Worm (Caenorhabditis elegans): ENCODE measurements around the gene men-1.

Gene men-1

DNA sequence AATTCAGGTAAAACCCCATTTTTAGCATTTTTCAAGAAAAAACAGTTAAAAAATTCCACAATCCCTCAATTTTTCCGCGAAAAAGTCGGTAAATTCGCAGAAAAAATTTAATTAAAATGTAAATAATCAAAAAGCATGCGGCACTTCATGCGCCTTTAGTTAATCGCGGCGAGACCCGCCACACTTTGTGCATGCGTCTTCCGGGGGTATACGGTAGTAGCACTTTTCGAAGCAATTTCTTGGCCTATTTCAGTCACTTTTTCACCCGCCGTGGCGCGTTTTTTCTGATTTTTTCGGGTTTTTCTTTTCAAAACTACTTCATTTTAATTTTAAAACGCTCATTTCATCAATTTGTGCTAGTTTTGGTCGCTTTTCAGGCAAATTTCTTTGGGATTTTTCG, 13.3 kb upstream of the men-1 start:
- TF ChIP-seq egl-5 (tag; optimal IDR thresholded peaks at IDR 0.05) (no peak), ceh-82 (tag; optimal IDR thresholded peaks at IDR 0.05) (no peak), ztf-11 (tag; optimal IDR thresholded peaks at IDR 0.05) (no peak), ztf-4 (tag; optimal IDR thresholded peaks at IDR 0.05) (no peak), sea-2 (GFP tag; optimal IDR thresholded peaks at IDR 0.05) (no peak), ceh-28 (tag; optimal IDR thresholded peaks at IDR 0.05) (no peak), unc-62 (GFP tag; optimal IDR thresholded peaks at IDR 0.05) (no peak), aly-2 (tag; optimal IDR thresholded peaks at IDR 0.05) (no peak), lin-39 (tag; optimal IDR thresholded peaks at IDR 0.05) (no peak), R02D3.7 (tag; optimal IDR thresholded peaks at IDR 0.05) (no peak), egl-27 (tag; optimal IDR thresholded peaks at IDR 0.05) (no peak), nhr-237 (tag; optimal IDR thresholded peaks at IDR 0.05) (no peak), tbx-2 (tag; optimal IDR thresholded peaks at IDR 0.05) (no peak)

- TF ChIP-seq skn-1 (tag; optimal IDR thresholded peaks at IDR 0.05) (peak; percentile 45), pqm-1 (tag; optimal IDR thresholded peaks at IDR 0.05) (no peak), nhr-77 (tag; optimal IDR thresholded peaks at IDR 0.05) (no peak), lin-39 (tag; optimal IDR thresholded peaks at IDR 0.05) (peak; percentile 66), nfya-1 (tag; optimal IDR thresholded peaks at IDR 0.05; ENCODE audit: insufficient read depth) (peak; percentile 82), nhr-11 (tag; optimal IDR thresholded peaks at IDR 0.05) (no peak), fkh-2 (tag; optimal IDR thresholded peaks at IDR 0.05) (no peak), lin-15B (tag; optimal IDR thresholded peaks at IDR 0.05) (peak; percentile 71), elt-1 (tag; optimal IDR thresholded peaks at IDR 0.05) (peak; percentile 19), elt-2 (tag; optimal IDR thresholded peaks at IDR 0.05) (peak; percentile 40), fkh-10 (GFP tag; optimal IDR thresholded peaks at IDR 0.05) (peak; percentile 32), nhr-23 (tag; optimal IDR thresholded peaks at IDR 0.05) (peak; percentile 22), hmg-11 (tag; optimal IDR thresholded peaks at IDR 0.05) (peak; percentile 88), jun-1 (tag; optimal IDR thresholded peaks at IDR 0.05) (peak; percentile 11), unc-62 (GFP tag; optimal IDR thresholded peaks at IDR 0.05) (no peak), pha-4 (tag; optimal IDR thresholded peaks at IDR 0.05) (peak; percentile 74), nhr-25 (tag; optimal IDR thresholded peaks at IDR 0.05) (peak; percentile 47), snpc-4 (tag; optimal IDR thresholded peaks at IDR 0.05) (peak; percentile 20), nhr-28 (tag; optimal IDR thresholded peaks at IDR 0.05) (no peak), tbx-2 (tag; optimal IDR thresholded peaks at IDR 0.05) (no peak), elt-3 (tag; optimal IDR thresholded peaks at IDR 0.05) (no peak), egl-5 (tag; optimal IDR thresholded peaks at IDR 0.05) (no peak), mml-1 (tag; optimal IDR thresholded peaks at IDR 0.05) (no peak), mdl-1 (tag; optimal IDR thresholded peaks at IDR 0.05) (peak; percentile 35)
Measured at ce11 chrII:14244457-14245254, 10.7 kb upstream of the men-1 start.

- no peak for TF ChIP-seq lin-39 (tag; optimal IDR thresholded peaks at IDR 0.05)
- no peak for TF ChIP-seq fkh-10 (GFP tag; optimal IDR thresholded peaks at IDR 0.05)
- TF ChIP-seq unc-39 (tag; optimal IDR thresholded peaks at IDR 0.05), result no peak
- no peak for TF ChIP-seq nhr-67 (tag; optimal IDR thresholded peaks at IDR 0.05)
- TF ChIP-seq egl-5 (tag; optimal IDR thresholded peaks at IDR 0.05), result no peak
- no peak for TF ChIP-seq nfya-1 (tag; optimal IDR thresholded peaks at IDR 0.05; ENCODE audit: insufficient read depth)
- TF ChIP-seq ceh-82 (tag; optimal IDR thresholded peaks at IDR 0.05), result no peak
- no peak for TF ChIP-seq nhr-76 (tag; optimal IDR thresholded peaks at IDR 0.05)
- no peak for TF ChIP-seq daf-12 (tag; optimal IDR thresholded peaks at IDR 0.05)
- TF ChIP-seq sea-2 (GFP tag; optimal IDR thresholded peaks at IDR 0.05), result no peak
- no peak for TF ChIP-seq mdl-1 (tag; optimal IDR thresholded peaks at IDR 0.05)
- TF ChIP-seq nhr-12 (tag; optimal IDR thresholded peaks at IDR 0.05), result no peak
- no peak for TF ChIP-seq elt-1 (tag; optimal IDR thresholded peaks at IDR 0.05)
- TF ChIP-seq nhr-43 (tag; optimal IDR thresholded peaks at IDR 0.05; ENCODE audit: poor library complexity, severe bottlenecking), result no peak
- TF ChIP-seq nhr-237 (tag; optimal IDR thresholded peaks at IDR 0.05), result no peak
- no peak for TF ChIP-seq hmg-11 (tag; optimal IDR thresholded peaks at IDR 0.05)
- no peak for TF ChIP-seq elt-2 (tag; optimal IDR thresholded peaks at IDR 0.05)
- no peak for TF ChIP-seq ceh-28 (tag; optimal IDR thresholded peaks at IDR 0.05)
- TF ChIP-seq lsy-12 (tag; optimal IDR thresholded peaks at IDR 0.05), result no peak
Measured at ce11 chrII:14243503-14243902, 9.6 kb upstream of the men-1 start, which contains the start of gene jmjd-2. jmjd-2 (minus strand) TSS chrII:14243603.
